In genomic region chr2L:2492692-2493626, dm6 we compare ENCODE assay signal across 1 fruit fly cellular context.
TF ChIP-seq lines count a peak whose summit lies in the region.

TSS of gene oaf (plus strand) at chr2L:2492955.

TF ChIP-seq in whole organism, embryonic, 481 proteins besides CTCF, POLR2A, EP300 and RAD21 (continued from another document and continues in another):
- TF ChIP-seq CG12155 (GFP tag; optimal IDR thresholded peaks at IDR 0.05; lab: Kevin White, UChicago) (peak; percentile 62), Ssrp (tag; optimal IDR thresholded peaks at IDR 0.05; lab: Kevin White, UChicago) (no peak), CG14667 (GFP tag; IDR thresholded peaks at IDR 0.05; lab: Robert Waterston, UW) (peak; percentile 16; the same call in 1 of the 2 replicates), E2f2 (GFP tag; IDR thresholded peaks at IDR 0.05; lab: Robert Waterston, UW) (peak; percentile 67), hbn (GFP tag; IDR thresholded peaks at IDR 0.05; lab: Robert Waterston, UW; ENCODE audit: partially characterized antibody) (no peak; the same call in 1 of the 2 replicates), zfh1 (GFP tag; IDR thresholded peaks at IDR 0.05; lab: Robert Waterston, UW) (peak; percentile 50; the same call in 2 of the 3 replicates), Sry-δ (GFP tag; optimal IDR thresholded peaks at IDR 0.05; lab: Kevin White, UChicago) (peak; percentile 32), crp (GFP tag; optimal IDR thresholded peaks at IDR 0.05; lab: Kevin White, UChicago) (peak; percentile 99 to 100), CG1233 (GFP tag; optimal IDR thresholded peaks at IDR 0.05; lab: Kevin White, UChicago) (no peak), CG11247 (GFP tag; IDR thresholded peaks at IDR 0.05; lab: Robert Waterston, UW) (peak; percentile 32; the same call in 1 of the 2 replicates), CG3407 (GFP tag; optimal IDR thresholded peaks at IDR 0.05; lab: Kevin White, UChicago) (no peak), CG17802 (tag; optimal IDR thresholded peaks at IDR 0.05; lab: Kevin White, UChicago) (peak; percentile 86), CG4854 (GFP tag; optimal IDR thresholded peaks at IDR 0.05; lab: Kevin White, UChicago) (peak; percentile 9), CG6813 (GFP tag; optimal IDR thresholded peaks at IDR 0.05; lab: Kevin White, UChicago) (no peak), NK7.1 (GFP tag; optimal IDR thresholded peaks at IDR 0.05; lab: Kevin White, UChicago) (no peak), al (GFP tag; IDR thresholded peaks at IDR 0.05; lab: Robert Waterston, UW) (no peak), CG30403 (GFP tag; optimal IDR thresholded peaks at IDR 0.05; lab: Kevin White, UChicago) (peak; percentile 68), trh (GFP tag; optimal IDR thresholded peaks at IDR 0.05; lab: Kevin White, UChicago) (no peak), aop (GFP tag; IDR thresholded peaks at IDR 0.05; lab: Robert Waterston, UW) (no peak), Bteb2 (GFP tag; optimal IDR thresholded peaks at IDR 0.05; lab: Kevin White, UChicago) (peak; percentile 43), zen (tag; optimal IDR thresholded peaks at IDR 0.05; lab: Kevin White, UChicago) (peak; percentile 50), bsh (GFP tag; optimal IDR thresholded peaks at IDR 0.05; lab: Kevin White, UChicago) (peak in 1 of 2 experiments; percentile 30), Lpt (GFP tag; optimal IDR thresholded peaks at IDR 0.05; lab: Kevin White, UChicago) (no peak), BtbVII (GFP tag; optimal IDR thresholded peaks at IDR 0.05; lab: Kevin White, UChicago) (no peak), pum (GFP tag; optimal IDR thresholded peaks at IDR 0.05; lab: Kevin White, UChicago) (peak; percentile 27), CG15696 (tag; optimal IDR thresholded peaks at IDR 0.05; lab: Kevin White, UChicago) (peak; percentile 66), fu2 (GFP tag; optimal IDR thresholded peaks at IDR 0.05; lab: Kevin White, UChicago) (no peak), CG13424 (tag; optimal IDR thresholded peaks at IDR 0.05; lab: Kevin White, UChicago) (peak; percentile 58), chinmo (GFP tag; IDR thresholded peaks at IDR 0.05; lab: Robert Waterston, UW; ENCODE audit: partially characterized antibody) (0 out of 4 replicates have a peak, but pooled peaks have one; percentile 14), CG11456 (GFP tag; IDR thresholded peaks at IDR 0.05; lab: Robert Waterston, UW) (peak; percentile 11; the same call in 1 of the 3 replicates), NfI (GFP tag; optimal IDR thresholded peaks at IDR 0.05; lab: Kevin White, UChicago) (peak; percentile 53), CG9817 (tag; optimal IDR thresholded peaks at IDR 0.05; lab: Kevin White, UChicago) (peak; percentile 58), chn (GFP tag; optimal IDR thresholded peaks at IDR 0.05; lab: Kevin White, UChicago) (peak; percentile 24), crol (GFP tag; IDR thresholded peaks at IDR 0.05; lab: Robert Waterston, UW) (no peak), CG5953 (GFP tag; IDR thresholded peaks at IDR 0.05; lab: Robert Waterston, UW) (0 out of 2 replicates have a peak, but pooled peaks have one; percentile 16), CG9932 (GFP tag; IDR thresholded peaks at IDR 0.05; lab: Robert Waterston, UW) (peak; percentile 81), Hr39 (optimal IDR thresholded peaks at IDR 0.05; lab: Kevin White, UChicago) (no peak), CG17612 (GFP tag; IDR thresholded peaks at IDR 0.05; lab: Robert Waterston, UW) (no peak), NC2β (GFP tag; optimal IDR thresholded peaks at IDR 0.05; lab: Kevin White, UChicago) (peak; percentile 9), CG8478 (optimal IDR thresholded peaks at IDR 0.05; lab: Kevin White, UChicago) (no peak), CG7839 (tag; optimal IDR thresholded peaks at IDR 0.05; lab: Kevin White, UChicago) (peak; percentile 31), Hr51 (GFP tag; optimal IDR thresholded peaks at IDR 0.05; lab: Kevin White, UChicago) (peak; percentile 45 to 60), Xrp1 (GFP tag; IDR thresholded peaks at IDR 0.05; lab: Robert Waterston, UW) (peak; percentile 20; the same call in 1 of the 2 replicates), pho (GFP tag; optimal IDR thresholded peaks at IDR 0.05; lab: Kevin White, UChicago) (peak; percentile 73), Fer3 (tag; optimal IDR thresholded peaks at IDR 0.05; lab: Kevin White, UChicago) (peak; percentile 39), Hr3 (GFP tag; optimal IDR thresholded peaks at IDR 0.05; lab: Kevin White, UChicago) (peak; percentile 43), Trl (optimal IDR thresholded peaks at IDR 0.05; lab: Kevin White, UChicago) (peak in 1 of 2 experiments; percentile 14), Trl (GFP tag; optimal IDR thresholded peaks at IDR 0.05; lab: Kevin White, UChicago) (peak; percentile 49), CG8388 (GFP tag; optimal IDR thresholded peaks at IDR 0.05; lab: Kevin White, UChicago) (no peak), Pdp1 (GFP tag; optimal IDR thresholded peaks at IDR 0.05; lab: Kevin White, UChicago) (peak; percentile 15 to 60), CG2129 (GFP tag; IDR thresholded peaks at IDR 0.05; lab: Robert Waterston, UW; ENCODE audit: partially characterized antibody) (no peak), chif (GFP tag; optimal IDR thresholded peaks at IDR 0.05; lab: Kevin White, UChicago) (peak in 1 of 2 experiments; percentile 33), Dp (GFP tag; optimal IDR thresholded peaks at IDR 0.05; lab: Kevin White, UChicago) (peak; percentile 58), HLHmδ (GFP tag; optimal IDR thresholded peaks at IDR 0.05; lab: Kevin White, UChicago) (no peak), B-H1 (GFP tag; IDR thresholded peaks at IDR 0.05; lab: Robert Waterston, UW) (0 out of 3 replicates have a peak, but pooled peaks have one; percentile 27), ewg (GFP tag; optimal IDR thresholded peaks at IDR 0.05; lab: Kevin White, UChicago) (peak; percentile 53), nom (GFP tag; optimal IDR thresholded peaks at IDR 0.05; lab: Kevin White, UChicago) (peak; percentile 3), CG3838 (GFP tag; optimal IDR thresholded peaks at IDR 0.05; lab: Kevin White, UChicago) (peak; percentile 33), CG32532 (GFP tag; IDR thresholded peaks at IDR 0.05; lab: Robert Waterston, UW) (peak; percentile 51; the same call in 1 of the 2 replicates), sens (GFP tag; lab: Kevin White, UChicago) (peak; percentile 88), CG4328 (GFP tag; optimal IDR thresholded peaks at IDR 0.05; lab: Kevin White, UChicago) (no peak), lov (optimal IDR thresholded peaks at IDR 0.05; lab: Kevin White, UChicago) (no peak), lov (GFP tag; IDR thresholded peaks at IDR 0.05; lab: Robert Waterston, UW) (no peak), bbx (GFP tag; IDR thresholded peaks at IDR 0.05; lab: Robert Waterston, UW; ENCODE audit: partially characterized antibody) (peak; percentile 55), slp2 (GFP tag; optimal IDR thresholded peaks at IDR 0.05; lab: Kevin White, UChicago) (no peak), Max (GFP tag; optimal IDR thresholded peaks at IDR 0.05; lab: Kevin White, UChicago) (peak; percentile 78), CG7928 (GFP tag; optimal IDR thresholded peaks at IDR 0.05; lab: Kevin White, UChicago) (no peak), Dll (GFP tag; IDR thresholded peaks at IDR 0.05; lab: Robert Waterston, UW; ENCODE audit: partially characterized antibody) (no peak), CG2712 (tag; optimal IDR thresholded peaks at IDR 0.05; lab: Kevin White, UChicago) (peak; percentile 71), lbe (GFP tag; optimal IDR thresholded peaks at IDR 0.05; lab: Kevin White, UChicago) (peak; percentile 54), fru (optimal IDR thresholded peaks at IDR 0.05; lab: Kevin White, UChicago) (no peak), D19A (tag; optimal IDR thresholded peaks at IDR 0.05; lab: Kevin White, UChicago) (no peak), Tbp (GFP tag; optimal IDR thresholded peaks at IDR 0.05; lab: Kevin White, UChicago) (no peak), lmd (GFP tag; IDR thresholded peaks at IDR 0.05; lab: Robert Waterston, UW) (peak; percentile 32; the same call in 1 of the 2 replicates), CG17829 (tag; optimal IDR thresholded peaks at IDR 0.05; lab: Kevin White, UChicago) (peak; percentile 72), CG2120 (GFP tag; optimal IDR thresholded peaks at IDR 0.05; lab: Kevin White, UChicago) (peak; percentile 76), tup (GFP tag; optimal IDR thresholded peaks at IDR 0.05; lab: Kevin White, UChicago) (peak; percentile 48), cato (GFP tag; optimal IDR thresholded peaks at IDR 0.05; lab: Kevin White, UChicago; ENCODE audit: borderline replicate concordance) (no peak), CG6175 (GFP tag; IDR thresholded peaks at IDR 0.05; lab: Robert Waterston, UW) (0 out of 3 replicates have a peak, but pooled peaks have one; percentile 13), gce (GFP tag; IDR thresholded peaks at IDR 0.05; lab: Robert Waterston, UW) (no peak), lilli (GFP tag; optimal IDR thresholded peaks at IDR 0.05; lab: Kevin White, UChicago) (peak; percentile 73), kay (GFP tag; optimal IDR thresholded peaks at IDR 0.05; lab: Kevin White, UChicago) (peak; percentile 52), CHES-1-like (GFP tag; optimal IDR thresholded peaks at IDR 0.05; lab: Kevin White, UChicago) (peak; percentile 14), dan (GFP tag; IDR thresholded peaks at IDR 0.05; lab: Robert Waterston, UW) (no peak), CG2202 (tag; optimal IDR thresholded peaks at IDR 0.05; lab: Kevin White, UChicago) (peak; percentile 33), klu (GFP tag; IDR thresholded peaks at IDR 0.05; lab: Robert Waterston, UW) (0 out of 2 replicates have a peak, but pooled peaks have one; percentile 34), Sox100B (GFP tag; optimal IDR thresholded peaks at IDR 0.05; lab: Kevin White, UChicago) (no peak), CG8089 (GFP tag; optimal IDR thresholded peaks at IDR 0.05; lab: Kevin White, UChicago) (no peak), ems (GFP tag; optimal IDR thresholded peaks at IDR 0.05; lab: Kevin White, UChicago) (peak; percentile 59), gcm (GFP tag; optimal IDR thresholded peaks at IDR 0.05; lab: Kevin White, UChicago) (no peak), CG9797 (GFP tag; optimal IDR thresholded peaks at IDR 0.05; lab: Kevin White, UChicago) (peak; percentile 100), CG10209 (GFP tag; optimal IDR thresholded peaks at IDR 0.05; lab: Kevin White, UChicago) (peak; percentile 20), MESR4 (GFP tag; optimal IDR thresholded peaks at IDR 0.05; lab: Kevin White, UChicago) (peak; percentile 49), CG16815 (GFP tag; optimal IDR thresholded peaks at IDR 0.05; lab: Kevin White, UChicago) (peak; percentile 4), croc (GFP tag; conservative IDR thresholded peaks at IDR 0.05; lab: Robert Waterston, UW) (0 out of 3 replicates have a peak, but pooled peaks have one; percentile 13), CG2199 (GFP tag; IDR thresholded peaks at IDR 0.05; lab: Robert Waterston, UW) (0 out of 3 replicates have a peak, but pooled peaks have one; percentile 60), crc (GFP tag; optimal IDR thresholded peaks at IDR 0.05; lab: Kevin White, UChicago) (no peak), CG3995 (GFP tag; optimal IDR thresholded peaks at IDR 0.05; lab: Kevin White, UChicago) (peak; percentile 95), jumu (GFP tag; optimal IDR thresholded peaks at IDR 0.05; lab: Kevin White, UChicago) (no peak), CG3163 (GFP tag; optimal IDR thresholded peaks at IDR 0.05; lab: Kevin White, UChicago) (peak; percentile 7), salm (tag; optimal IDR thresholded peaks at IDR 0.05; lab: Kevin White, UChicago) (no peak), NC2α (GFP tag; optimal IDR thresholded peaks at IDR 0.05; lab: Kevin White, UChicago) (no peak), Dip2 (GFP tag; IDR thresholded peaks at IDR 0.05; lab: Robert Waterston, UW) (no peak), CG17361 (GFP tag; IDR thresholded peaks at IDR 0.05; lab: Robert Waterston, UW) (peak; percentile 62), CG11696 (GFP tag; IDR thresholded peaks at IDR 0.05; lab: Robert Waterston, UW) (no peak), exex (tag; optimal IDR thresholded peaks at IDR 0.05; lab: Kevin White, UChicago) (no peak), CG32772 (GFP tag; IDR thresholded peaks at IDR 0.05; lab: Robert Waterston, UW) (0 out of 2 replicates have a peak, but pooled peaks have one; percentile 18), rib (GFP tag; IDR thresholded peaks at IDR 0.05; lab: Robert Waterston, UW) (peak; percentile 52), trem (tag; optimal IDR thresholded peaks at IDR 0.05; lab: Kevin White, UChicago) (peak; percentile 100), CG8924 (tag; optimal IDR thresholded peaks at IDR 0.05; lab: Kevin White, UChicago) (peak; percentile 51), Hand (GFP tag; optimal IDR thresholded peaks at IDR 0.05; lab: Kevin White, UChicago) (no peak), cwo (GFP tag; optimal IDR thresholded peaks at IDR 0.05; lab: Kevin White, UChicago) (peak; percentile 94), CG12104 (GFP tag; optimal IDR thresholded peaks at IDR 0.05; lab: Kevin White, UChicago) (no peak), repo (GFP tag; optimal IDR thresholded peaks at IDR 0.05; lab: Kevin White, UChicago) (no peak), CG7271 (tag; optimal IDR thresholded peaks at IDR 0.05; lab: Kevin White, UChicago) (no peak), CG12744 (GFP tag; optimal IDR thresholded peaks at IDR 0.05; lab: Kevin White, UChicago) (peak; percentile 26), CG30020 (tag; optimal IDR thresholded peaks at IDR 0.05; lab: Kevin White, UChicago) (peak; percentile 88), Fer2 (tag; optimal IDR thresholded peaks at IDR 0.05; lab: Kevin White, UChicago) (peak; percentile 0), caup (GFP tag; optimal IDR thresholded peaks at IDR 0.05; lab: Kevin White, UChicago; ENCODE audit: severe bottlenecking) (peak; percentile 8), gro (GFP tag; optimal IDR thresholded peaks at IDR 0.05; lab: Kevin White, UChicago) (peak; percentile 0), CG18262 (tag; optimal IDR thresholded peaks at IDR 0.05; lab: Kevin White, UChicago) (peak; percentile 22), zf30C (GFP tag; optimal IDR thresholded peaks at IDR 0.05; lab: Kevin White, UChicago) (no peak), Nf-YA (GFP tag; IDR thresholded peaks at IDR 0.05; lab: Robert Waterston, UW) (0 out of 2 replicates have a peak, but pooled peaks have one; percentile 34), CG13287 (GFP tag; IDR thresholded peaks at IDR 0.05; lab: Robert Waterston, UW; ENCODE audit: partially characterized antibody) (peak; percentile 49), CG13624 (GFP tag; optimal IDR thresholded peaks at IDR 0.05; lab: Kevin White, UChicago) (peak; percentile 29), danr (GFP tag; IDR thresholded peaks at IDR 0.05; lab: Robert Waterston, UW) (peak; percentile 24; the same call in 1 of the 2 replicates), CG12236 (GFP tag; optimal IDR thresholded peaks at IDR 0.05; lab: Kevin White, UChicago) (no peak), CG13296 (GFP tag; optimal IDR thresholded peaks at IDR 0.05; lab: Kevin White, UChicago) (no peak), Elba2 (GFP tag; optimal IDR thresholded peaks at IDR 0.05; lab: Kevin White, UChicago) (peak; percentile 70)
